Worm (Caenorhabditis elegans): Measurements from ENCODE around the gene B0244.15.

The B0244.15 gene

ce11 chrIII:5717173-5717748, 25.9 kb upstream of the B0244.15 start:
- TF ChIP-seq ztf-29 (GFP tag; IDR thresholded peaks at IDR 0.05) (no peak), flt-1 (GFP tag; IDR thresholded peaks at IDR 0.05) (no peak), med-1 (GFP tag; optimal IDR thresholded peaks at IDR 0.05; ENCODE audit: insufficient read depth) (no peak), ztf-23 (GFP tag; IDR thresholded peaks at IDR 0.05) (no peak), T22C8.4 (GFP tag; IDR thresholded peaks at IDR 0.05) (no peak), klf-2 (GFP tag; conservative IDR thresholded peaks at IDR 0.05) (no peak), ref-1 (GFP tag; conservative IDR thresholded peaks at IDR 0.05) (no peak), tab-1 (GFP tag; IDR thresholded peaks at IDR 0.05) (no peak), cog-1 (tag; optimal IDR thresholded peaks at IDR 0.05) (no peak)

ce11 chrIII:5718385-5718784, 24.8 kb upstream of the B0244.15 start:
- no peak for TF ChIP-seq tab-1 (GFP tag; IDR thresholded peaks at IDR 0.05)
- TF ChIP-seq ref-1 (GFP tag; conservative IDR thresholded peaks at IDR 0.05), result no peak
- TF ChIP-seq flt-1 (GFP tag; IDR thresholded peaks at IDR 0.05), result no peak
- TF ChIP-seq ztf-29 (GFP tag; IDR thresholded peaks at IDR 0.05), result no peak
- TF ChIP-seq med-1 (GFP tag; optimal IDR thresholded peaks at IDR 0.05; ENCODE audit: insufficient read depth), result no peak
- no peak for TF ChIP-seq ztf-23 (GFP tag; IDR thresholded peaks at IDR 0.05)
- TF ChIP-seq T22C8.4 (GFP tag; IDR thresholded peaks at IDR 0.05), result no peak
- no peak for TF ChIP-seq cog-1 (tag; optimal IDR thresholded peaks at IDR 0.05)
- TF ChIP-seq klf-2 (GFP tag; conservative IDR thresholded peaks at IDR 0.05), result no peak

ce11 chrIII:5719105-5719831, 23.9 kb upstream of the B0244.15 start:
- TF ChIP-seq tab-1 (GFP tag; IDR thresholded peaks at IDR 0.05), result no peak
- TF ChIP-seq klf-2 (GFP tag; conservative IDR thresholded peaks at IDR 0.05), result no peak
- TF ChIP-seq T22C8.4 (GFP tag; IDR thresholded peaks at IDR 0.05), result no peak
- no peak for TF ChIP-seq ref-1 (GFP tag; conservative IDR thresholded peaks at IDR 0.05)
- TF ChIP-seq ztf-23 (GFP tag; IDR thresholded peaks at IDR 0.05), result no peak
- TF ChIP-seq med-1 (GFP tag; optimal IDR thresholded peaks at IDR 0.05; ENCODE audit: insufficient read depth), result no peak
- TF ChIP-seq flt-1 (GFP tag; IDR thresholded peaks at IDR 0.05), result no peak

ce11 chrIII:5719832-5720194, 23.4 kb upstream of the B0244.15 start:
- TF ChIP-seq T22C8.4 (GFP tag; IDR thresholded peaks at IDR 0.05), result no peak
- no peak for TF ChIP-seq ref-1 (GFP tag; conservative IDR thresholded peaks at IDR 0.05)
- no peak for TF ChIP-seq ztf-29 (GFP tag; IDR thresholded peaks at IDR 0.05)
- TF ChIP-seq flt-1 (GFP tag; IDR thresholded peaks at IDR 0.05), result no peak
- no peak for TF ChIP-seq klf-2 (GFP tag; conservative IDR thresholded peaks at IDR 0.05)
- no peak for TF ChIP-seq cog-1 (tag; optimal IDR thresholded peaks at IDR 0.05)
- no peak for TF ChIP-seq tab-1 (GFP tag; IDR thresholded peaks at IDR 0.05)
- no peak for TF ChIP-seq med-1 (GFP tag; optimal IDR thresholded peaks at IDR 0.05; ENCODE audit: insufficient read depth)
- TF ChIP-seq ztf-23 (GFP tag; IDR thresholded peaks at IDR 0.05), result no peak

ce11 chrIII:5720266-5721019, 22.7 kb upstream of the B0244.15 start:
- TF ChIP-seq tab-1 (GFP tag; IDR thresholded peaks at IDR 0.05) (no peak), flt-1 (GFP tag; IDR thresholded peaks at IDR 0.05) (peak; percentile 22; the same call in 1 of the 2 replicates)

- TF ChIP-seq med-1 (GFP tag; optimal IDR thresholded peaks at IDR 0.05; ENCODE audit: insufficient read depth), result no peak
- no peak for TF ChIP-seq ztf-23 (GFP tag; IDR thresholded peaks at IDR 0.05)
- no peak for TF ChIP-seq ztf-29 (GFP tag; IDR thresholded peaks at IDR 0.05)
- TF ChIP-seq ref-1 (GFP tag; conservative IDR thresholded peaks at IDR 0.05), result no peak
Observed at ce11 chrIII:5721488-5721887, 21.7 kb upstream of the B0244.15 start.

- TF ChIP-seq klf-2 (GFP tag; conservative IDR thresholded peaks at IDR 0.05) (no peak), ref-1 (GFP tag; conservative IDR thresholded peaks at IDR 0.05) (no peak), med-1 (GFP tag; optimal IDR thresholded peaks at IDR 0.05; ENCODE audit: insufficient read depth) (no peak), ztf-29 (GFP tag; IDR thresholded peaks at IDR 0.05) (no peak), T22C8.4 (GFP tag; IDR thresholded peaks at IDR 0.05) (peak; percentile 18; the same call in 1 of the 2 replicates), cog-1 (tag; optimal IDR thresholded peaks at IDR 0.05) (no peak), tab-1 (GFP tag; IDR thresholded peaks at IDR 0.05) (no peak), flt-1 (GFP tag; IDR thresholded peaks at IDR 0.05) (peak; percentile 49; the same call in 1 of the 2 replicates), ztf-23 (GFP tag; IDR thresholded peaks at IDR 0.05) (no peak)
Observed at ce11 chrIII:5721888-5722287, 21.3 kb upstream of the B0244.15 start.

- no peak for TF ChIP-seq flt-1 (GFP tag; IDR thresholded peaks at IDR 0.05)
- no peak for TF ChIP-seq T22C8.4 (GFP tag; IDR thresholded peaks at IDR 0.05)
- TF ChIP-seq cog-1 (tag; optimal IDR thresholded peaks at IDR 0.05), result no peak
- TF ChIP-seq klf-2 (GFP tag; conservative IDR thresholded peaks at IDR 0.05), result no peak
- TF ChIP-seq tab-1 (GFP tag; IDR thresholded peaks at IDR 0.05), result no peak
- TF ChIP-seq ztf-23 (GFP tag; IDR thresholded peaks at IDR 0.05), result no peak
- no peak for TF ChIP-seq ztf-29 (GFP tag; IDR thresholded peaks at IDR 0.05)
- TF ChIP-seq med-1 (GFP tag; optimal IDR thresholded peaks at IDR 0.05; ENCODE audit: insufficient read depth), result no peak
- TF ChIP-seq ref-1 (GFP tag; conservative IDR thresholded peaks at IDR 0.05), result no peak
Observed at ce11 chrIII:5722550-5722949, 20.6 kb upstream of the B0244.15 start, which contains the start of gene wrm-1. TSS of gene wrm-1 (plus strand) at chrIII:5722850.

- TF ChIP-seq ztf-23 (GFP tag; IDR thresholded peaks at IDR 0.05) (no peak), tab-1 (GFP tag; IDR thresholded peaks at IDR 0.05) (no peak), T22C8.4 (GFP tag; IDR thresholded peaks at IDR 0.05) (no peak), klf-2 (GFP tag; conservative IDR thresholded peaks at IDR 0.05) (no peak), flt-1 (GFP tag; IDR thresholded peaks at IDR 0.05) (no peak), med-1 (GFP tag; optimal IDR thresholded peaks at IDR 0.05; ENCODE audit: insufficient read depth) (no peak), ztf-29 (GFP tag; IDR thresholded peaks at IDR 0.05) (no peak), cog-1 (tag; optimal IDR thresholded peaks at IDR 0.05) (no peak)
Observed at ce11 chrIII:5727827-5728226, 15.4 kb upstream of the B0244.15 start, which contains the start of gene egg-1. TSS of gene egg-1 (plus strand) at chrIII:5728180.

All from whole organism, midembryonic.